Fruit fly (Drosophila melanogaster) whole organism, adult: ENCODE data around the gene plx.

Experiments
- CG14711 ChIP-seq: fragments of 200-800 bp; sonication (Bioruptor generic); optimal IDR thresholded peaks from 2 replicates; lab custom pipeline; 2018; ENCODE audit warnings: missing biosample characterization, mild to moderate bottlenecking, missing genetic modification characterization, moderate library complexity
- CG1620 ChIP-seq: fragments of 200-800 bp; sonication (Bioruptor generic); optimal IDR thresholded peaks from 2 replicates; lab custom pipeline; 2016; ENCODE audit warnings: missing biosample characterization, missing genetic modification characterization
- CG33017 ChIP-seq: fragments of 200-800 bp; sonication (Bioruptor generic); optimal IDR thresholded peaks from 2 replicates; lab custom pipeline; 2018; ENCODE audit warnings: missing biosample characterization, mild to moderate bottlenecking, missing genetic modification characterization, moderate library complexity
- CG5204 ChIP-seq: fragments of 200-800 bp; sonication (Bioruptor generic); optimal IDR thresholded peaks from 2 replicates; lab custom pipeline; 2016; ENCODE audit warnings: missing biosample characterization, missing genetic modification characterization
- CG7045 ChIP-seq: fragments of 200-800 bp; sonication (Bioruptor generic); optimal IDR thresholded peaks from 2 replicates; lab custom pipeline; 2017; ENCODE audit warnings: missing biosample characterization, mild to moderate bottlenecking, missing genetic modification characterization
- CG7101 ChIP-seq: fragments of 200-800 bp; sonication (Bioruptor generic); optimal IDR thresholded peaks from 2 replicates; lab custom pipeline; 2018; ENCODE audit warnings: missing biosample characterization, mild to moderate bottlenecking, missing genetic modification characterization, moderate library complexity
- Clk ChIP-seq: fragments of 200-800 bp; sonication (Bioruptor generic); optimal IDR thresholded peaks from 2 replicates; lab custom pipeline; 2017; ENCODE audit warnings: missing biosample characterization, missing genetic modification characterization
- bab1 ChIP-seq: fragments of 200-800 bp; sonication (Bioruptor generic); optimal IDR thresholded peaks from 3 replicates; lab custom pipeline; 2019; ENCODE audit warnings: missing biosample characterization, mild to moderate bottlenecking, missing genetic modification characterization, moderate library complexity
- kay ChIP-seq: fragments of 200-800 bp; sonication (Bioruptor generic); peaks from one replicate; lab custom pipeline; 2016; ENCODE audit warnings: missing biosample characterization, missing genetic modification characterization, borderline replicate concordance
- pad ChIP-seq: fragments of 200-800 bp; sonication (Bioruptor generic); optimal IDR thresholded peaks from 3 replicates; lab custom pipeline; 2017; ENCODE audit warnings: missing biosample characterization, missing genetic modification characterization, mild to moderate bottlenecking, moderate library complexity, missing genetic modification reagents

- TF ChIP-seq CG5204 (GFP tag; lab: Kevin White, UChicago) (no peak), CG14711 (tag; lab: Kevin White, UChicago) (no peak), CG33017 (tag; lab: Kevin White, UChicago) (no peak), Clk (GFP tag; lab: Kevin White, UChicago) (no peak), CG1620 (GFP tag; lab: Kevin White, UChicago) (no peak), CG7101 (tag; lab: Kevin White, UChicago) (no peak), kay (GFP tag; lab: Kevin White, UChicago) (no peak), pad (GFP tag; lab: Kevin White, UChicago) (no peak), bab1 (GFP tag; lab: Kevin White, UChicago) (no peak), CG7045 (GFP tag; lab: Kevin White, UChicago) (no peak)
Observed at dm6 chr3R:5704982-5705381, 19.3 kb downstream of the plx start.
